Fruit fly (Drosophila melanogaster) whole organism, embryonic: ENCODE data around the gene CG32195.
A peak's percentile ranks its signal among the peaks of the same experiment; 100 is the strongest.

Experiments used
- CG10267 ChIP-seq: fragments of 200-800 bp; sonication (Bioruptor generic); optimal IDR thresholded peaks from 2 replicates; lab custom pipeline; 2018; ENCODE audit warnings: missing biosample characterization, mild to moderate bottlenecking, missing genetic modification characterization, moderate library complexity
- CG11695 ChIP-seq: fragments of 200-800 bp; sonication (Bioruptor generic); IDR thresholded peaks from 3 replicates; pipeline ENCODE4 v1.3.6; 2022; ENCODE audit warnings: missing biosample characterization, missing genetic modification characterization
- CG1233 ChIP-seq: fragments of 200-800 bp; sonication (Bioruptor generic); optimal IDR thresholded peaks from 4 replicates; lab custom pipeline; 2018; ENCODE audit warnings: missing biosample characterization, mild to moderate bottlenecking, missing genetic modification characterization
- CG15073 ChIP-seq: fragments of 200-800 bp; sonication (Bioruptor generic); optimal IDR thresholded peaks from 2 replicates; lab custom pipeline; 2016; ENCODE audit warnings: missing biosample characterization, missing genetic modification characterization
- CG15269 ChIP-seq: fragments of 200-800 bp; sonication (Bioruptor generic); optimal IDR thresholded peaks from 2 replicates; lab custom pipeline; 2018; ENCODE audit warnings: missing biosample characterization, mild to moderate bottlenecking, missing genetic modification characterization, moderate library complexity
- CG15601 ChIP-seq: fragments of 200-800 bp; sonication (Bioruptor generic); optimal IDR thresholded peaks from 3 replicates; lab custom pipeline; 2019; ENCODE audit warnings: missing biosample characterization, mild to moderate bottlenecking, missing genetic modification characterization, moderate library complexity
- CG17385 ChIP-seq: fragments of 200-800 bp; sonication (Bioruptor generic); optimal IDR thresholded peaks from 3 replicates; lab custom pipeline; 2018; ENCODE audit warnings: missing biosample characterization, mild to moderate bottlenecking, missing genetic modification characterization
- CG2712 ChIP-seq: fragments of 200-800 bp; optimal IDR thresholded peaks from 3 replicates; lab custom pipeline; 2019; ENCODE audit warnings: missing biosample characterization, mild to moderate bottlenecking, missing genetic modification characterization, moderate library complexity
- CG31441 ChIP-seq: fragments of 200-800 bp; sonication (Bioruptor generic); IDR thresholded peaks from 2 replicates; pipeline ENCODE4 v1.3.6; 2022; ENCODE audit warnings: missing biosample characterization, missing genetic modification characterization
- CG3281 ChIP-seq: fragments of 200-800 bp; sonication (Bioruptor generic); optimal IDR thresholded peaks from 3 replicates; lab custom pipeline; 2017; ENCODE audit warnings: missing biosample characterization, mild to moderate bottlenecking, missing genetic modification characterization
- CG4617 ChIP-seq: fragments of 200-800 bp; sonication (Bioruptor generic); optimal IDR thresholded peaks from 3 replicates; lab custom pipeline; 2016; ENCODE audit warnings: missing biosample characterization, missing genetic modification characterization, borderline replicate concordance
- CG7839 ChIP-seq: fragments of 200-800 bp; sonication (Bioruptor generic); optimal IDR thresholded peaks from 3 replicates; lab custom pipeline; 2018; ENCODE audit warnings: missing biosample characterization, mild to moderate bottlenecking, missing genetic modification characterization, moderate library complexity
- CG8388 ChIP-seq: fragments of 200-800 bp; sonication (Bioruptor generic); optimal IDR thresholded peaks from 2 replicates; lab custom pipeline; 2019; ENCODE audit warnings: missing biosample characterization, mild to moderate bottlenecking, missing genetic modification characterization, moderate library complexity
- CG8478 ChIP-seq: fragments of >200 bp; optimal IDR thresholded peaks from 2 replicates; lab custom pipeline; 2018
- CG8944 ChIP-seq: fragments of 200-800 bp; sonication (Bioruptor generic); optimal IDR thresholded peaks from 3 replicates; lab custom pipeline; 2016; ENCODE audit warnings: missing biosample characterization, missing genetic modification characterization
- CG9609 ChIP-seq: fragments of 200-800 bp; sonication (Bioruptor generic); optimal IDR thresholded peaks from 3 replicates; lab custom pipeline; 2016; ENCODE audit warnings: missing biosample characterization, missing genetic modification characterization
- CoRest ChIP-seq: fragments of 200-800 bp; sonication (Bioruptor generic); optimal IDR thresholded peaks from 3 replicates; lab custom pipeline; 2018; ENCODE audit warnings: missing biosample characterization, mild to moderate bottlenecking, missing genetic modification characterization, moderate library complexity
- D ChIP-seq, 2 experiments: fragments of 200-800 bp in 1 of 2; fragments of >200 bp in 1 of 2; sonication (Bioruptor generic) in 1 of 2; optimal IDR thresholded peaks; 2 replicates in 1 of 2; 3 replicates in 1 of 2; lab custom pipeline; 2017; ENCODE audit warnings: mild to moderate bottlenecking in 1 of 2, missing biosample characterization in 1 of 2, missing genetic modification characterization in 1 of 2, missing genetic modification reagents in 1 of 2
- D19B ChIP-seq: fragments of 200-800 bp; sonication (Bioruptor generic); optimal IDR thresholded peaks from 2 replicates; lab custom pipeline; 2017; ENCODE audit warnings: missing biosample characterization, mild to moderate bottlenecking, missing genetic modification characterization
- Eip74EF ChIP-seq, 2 experiments: fragments of 200-800 bp in 1 of 2; fragments of >200 bp in 1 of 2; sonication (Bioruptor generic) in 1 of 2; optimal IDR thresholded peaks; 2 replicates each; lab custom pipeline; 2017 to 2019; ENCODE audit warnings: missing biosample characterization in 2 of 2, missing genetic modification characterization in 2 of 2, mild to moderate bottlenecking in 1 of 2, moderate library complexity in 1 of 2
- Ets65A ChIP-seq: fragments of 200-800 bp; sonication (Bioruptor generic); peaks from one replicate; lab custom pipeline; 2016; ENCODE audit warnings: missing biosample characterization, missing genetic modification characterization
- Ets97D ChIP-seq: fragments of 200-800 bp; sonication (Bioruptor generic); optimal IDR thresholded peaks from 3 replicates; lab custom pipeline; 2016; ENCODE audit warnings: missing biosample characterization, missing genetic modification characterization
- Hr3 ChIP-seq: fragments of 200-800 bp; sonication (Bioruptor generic); optimal IDR thresholded peaks from 3 replicates; lab custom pipeline; 2016; ENCODE audit warnings: missing biosample characterization, missing genetic modification characterization
- Lhr ChIP-seq: fragments of 200-800 bp; sonication (Bioruptor generic); optimal IDR thresholded peaks from 3 replicates; lab custom pipeline; 2017; ENCODE audit warnings: mild to moderate bottlenecking, missing biosample characterization, missing genetic modification reagents, missing genetic modification characterization
- Mrtf ChIP-seq: fragments of 200-800 bp; sonication (Bioruptor generic); IDR thresholded peaks from 3 replicates; pipeline ENCODE4 v1.3.6; 2022; ENCODE audit warnings: missing biosample characterization, missing genetic modification characterization
- Optix ChIP-seq: fragments of 200-800 bp; sonication (Bioruptor generic); IDR thresholded peaks from 3 replicates; pipeline ENCODE4 v1.3.6; 2022; ENCODE audit warnings: missing biosample characterization, missing genetic modification characterization
- Rfx ChIP-seq: fragments of 200-800 bp; sonication (Bioruptor generic); IDR thresholded peaks from 2 replicates; pipeline ENCODE4 v1.3.6; 2022; ENCODE audit warnings: missing biosample characterization, missing genetic modification characterization
- Sox102F ChIP-seq: fragments of 200-800 bp; sonication (Bioruptor generic); optimal IDR thresholded peaks from 2 replicates; lab custom pipeline; 2018; ENCODE audit warnings: missing biosample characterization, mild to moderate bottlenecking, missing genetic modification characterization, moderate library complexity
- ac ChIP-seq: fragments of 200-800 bp; sonication (Bioruptor generic); optimal IDR thresholded peaks from 3 replicates; lab custom pipeline; 2017; ENCODE audit warnings: missing biosample characterization, mild to moderate bottlenecking, missing genetic modification characterization
- bsh ChIP-seq, 2 experiments: fragments of 200-800 bp; sonication (Bioruptor generic); optimal IDR thresholded peaks; 2 replicates each; lab custom pipeline; 2017 to 2018; ENCODE audit warnings: mild to moderate bottlenecking in 2 of 2, missing biosample characterization in 2 of 2, missing genetic modification characterization in 2 of 2, moderate library complexity in 1 of 2
- cwo ChIP-seq: fragments of 200-800 bp; sonication (Bioruptor generic); optimal IDR thresholded peaks from 3 replicates; lab custom pipeline; 2017; ENCODE audit warnings: missing biosample characterization, missing genetic modification characterization, mild to moderate bottlenecking, moderate library complexity, missing genetic modification reagents
- danr ChIP-seq: fragments of 200-800 bp; sonication (Bioruptor generic); IDR thresholded peaks from 2 replicates; pipeline ENCODE4 v1.3.6; 2022; ENCODE audit warnings: missing biosample characterization, missing genetic modification characterization
- dati ChIP-seq: fragments of 200-800 bp; sonication (Bioruptor generic); IDR thresholded peaks from 2 replicates; pipeline ENCODE4 v1.3.6; 2022; ENCODE audit warnings: missing biosample characterization, missing genetic modification characterization
- disco-r ChIP-seq: fragments of 200-800 bp; sonication (Bioruptor generic); optimal IDR thresholded peaks from 2 replicates; lab custom pipeline; 2016; ENCODE audit warnings: missing biosample characterization, missing genetic modification characterization
- emc ChIP-seq: fragments of 200-800 bp; sonication (Bioruptor generic); optimal IDR thresholded peaks from 2 replicates; lab custom pipeline; 2016; ENCODE audit warnings: missing biosample characterization, missing genetic modification characterization
- en ChIP-seq: fragments of 200-800 bp; sonication (Bioruptor generic); optimal IDR thresholded peaks from 2 replicates; lab custom pipeline; 2016; ENCODE audit warnings: missing biosample characterization, missing genetic modification characterization
- fd102C ChIP-seq: fragments of 200-800 bp; sonication (Bioruptor generic); optimal IDR thresholded peaks from 2 replicates; lab custom pipeline; 2018; ENCODE audit warnings: missing biosample characterization, mild to moderate bottlenecking, missing genetic modification characterization, moderate library complexity
- fd3F ChIP-seq: fragments of 200-800 bp; sonication (Bioruptor generic); optimal IDR thresholded peaks from 2 replicates; lab custom pipeline; 2018; ENCODE audit warnings: missing biosample characterization, mild to moderate bottlenecking, missing genetic modification characterization, moderate library complexity
- gcm2 ChIP-seq: fragments of 200-800 bp; sonication (Bioruptor generic); optimal IDR thresholded peaks from 2 replicates; lab custom pipeline; 2016; ENCODE audit warnings: missing biosample characterization, missing genetic modification characterization
- grau ChIP-seq: fragments of 200-800 bp; optimal IDR thresholded peaks from 3 replicates; lab custom pipeline; 2019; ENCODE audit warnings: missing biosample characterization, mild to moderate bottlenecking, missing genetic modification characterization, moderate library complexity
- lov ChIP-seq, 2 experiments: fragments of 200-800 bp in 1 of 2; fragments of >200 bp in 1 of 2; sonication (Bioruptor generic) in 1 of 2; IDR thresholded peaks in 1 of 2; optimal IDR thresholded peaks in 1 of 2; 2 replicates in 1 of 2; 3 replicates in 1 of 2; pipeline versions ENCODE4 v1.3.6 to Lab custom; 2017 to 2022; ENCODE audit warnings: missing biosample characterization in 1 of 2, missing genetic modification characterization in 1 of 2
- maf-S ChIP-seq: fragments of 200-800 bp; sonication (Bioruptor generic); optimal IDR thresholded peaks from 2 replicates; lab custom pipeline; 2016; ENCODE audit warnings: missing biosample characterization, missing genetic modification characterization
- nau ChIP-seq: fragments of 200-800 bp; sonication (Bioruptor generic); optimal IDR thresholded peaks from 3 replicates; lab custom pipeline; 2017; ENCODE audit warnings: missing biosample characterization, mild to moderate bottlenecking, missing genetic modification characterization, missing genetic modification reagents
- nmo ChIP-seq: fragments of 200-800 bp; sonication (Bioruptor generic); optimal IDR thresholded peaks from 2 replicates; lab custom pipeline; 2018; ENCODE audit warnings: missing biosample characterization, mild to moderate bottlenecking, missing genetic modification characterization, moderate library complexity
- phol ChIP-seq: fragments of 200-800 bp; sonication (Bioruptor generic); optimal IDR thresholded peaks from 3 replicates; lab custom pipeline; 2018; ENCODE audit warnings: missing biosample characterization, mild to moderate bottlenecking, missing genetic modification characterization, moderate library complexity
- sqz ChIP-seq: fragments of 200-800 bp; sonication (Bioruptor generic); optimal IDR thresholded peaks from 3 replicates; lab custom pipeline; 2018; ENCODE audit warnings: missing biosample characterization, mild to moderate bottlenecking, missing genetic modification characterization
- stc ChIP-seq: fragments of 200-800 bp; sonication (Bioruptor generic); IDR thresholded peaks from 2 replicates; pipeline ENCODE4 v1.3.6; 2022; ENCODE audit warnings: missing biosample characterization, missing genetic modification characterization
- tin ChIP-seq: fragments of 200-800 bp; sonication (Bioruptor generic); optimal IDR thresholded peaks from 3 replicates; lab custom pipeline; 2016; ENCODE audit warnings: missing biosample characterization, missing genetic modification characterization
- tll ChIP-seq, 2 experiments: fragments of 200-800 bp in 1 of 2; fragments of >200 bp in 1 of 2; sonication (Bioruptor generic) in 1 of 2; optimal IDR thresholded peaks; 2 replicates each; lab custom pipeline; 2017 to 2019; ENCODE audit warnings: missing biosample characterization in 2 of 2, missing genetic modification characterization in 2 of 2, mild to moderate bottlenecking in 1 of 2, moderate library complexity in 1 of 2
- trem ChIP-seq: fragments of 200-800 bp; optimal IDR thresholded peaks from 3 replicates; lab custom pipeline; 2019; ENCODE audit warnings: missing biosample characterization, mild to moderate bottlenecking, missing genetic modification characterization, moderate library complexity

CG32195 gene

DNA sequence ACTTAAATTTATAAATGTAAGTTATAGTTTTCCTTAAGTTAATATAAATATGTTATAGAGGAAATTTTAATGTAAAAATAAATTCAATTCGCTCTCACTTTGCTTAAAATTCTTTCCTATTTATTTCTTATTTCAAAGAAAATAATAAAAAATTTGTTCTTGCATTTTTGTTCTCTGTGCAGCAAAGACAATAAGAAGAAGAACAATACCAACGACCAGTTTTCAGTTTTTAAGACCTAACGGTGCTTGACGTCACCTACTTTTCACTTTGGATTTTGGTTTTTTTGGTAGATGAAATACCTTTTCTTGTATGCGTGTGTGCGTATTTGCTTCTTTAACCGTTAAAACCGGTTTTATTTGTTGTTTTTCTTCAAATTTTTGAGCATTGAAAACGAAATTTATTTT is 10.6 kb upstream of the CG32195 start (continued):
- TF ChIP-seq ac (GFP tag; lab: Kevin White, UChicago) (no peak), Lhr (GFP tag; lab: Kevin White, UChicago) (no peak), fd3F (GFP tag; lab: Kevin White, UChicago) (no peak), Ets65A (GFP tag; lab: Kevin White, UChicago) (no peak), emc (GFP tag; lab: Kevin White, UChicago) (no peak), CG1233 (peak; percentile 9), CG31441 (GFP tag; lab: Robert Waterston, UW) (peak; percentile 59), phol (tag; lab: Kevin White, UChicago) (peak; percentile 65), en (GFP tag; lab: Kevin White, UChicago) (no peak), danr (GFP tag; lab: Robert Waterston, UW) (no peak), D19B (GFP tag; lab: Kevin White, UChicago) (no peak), D (optimal IDR thresholded peaks at IDR 0.05; lab: Kevin White, UChicago) (no peak), D (GFP tag; optimal IDR thresholded peaks at IDR 0.05; lab: Kevin White, UChicago) (peak; percentile 39), Mrtf (no peak), CG15269 (tag; lab: Kevin White, UChicago) (peak; percentile 5), CG11695 (GFP tag; lab: Robert Waterston, UW) (no peak), trem (peak; percentile 45), CG3281 (GFP tag; lab: Kevin White, UChicago) (no peak), CoRest (tag; lab: Kevin White, UChicago) (peak; percentile 59), Eip74EF (GFP tag; optimal IDR thresholded peaks at IDR 0.05; lab: Kevin White, UChicago) (peak in 1 of 2 experiments; percentile 9), tll (GFP tag; optimal IDR thresholded peaks at IDR 0.05; lab: Kevin White, UChicago) (no peak), bsh (GFP tag; optimal IDR thresholded peaks at IDR 0.05; lab: Kevin White, UChicago) (peak in 1 of 2 experiments; percentile 77), CG7839 (tag; lab: Kevin White, UChicago) (peak; percentile 61), Optix (GFP tag; lab: Robert Waterston, UW) (no peak), CG9609 (GFP tag; lab: Kevin White, UChicago) (no peak), gcm2 (GFP tag; lab: Kevin White, UChicago) (no peak), CG4617 (GFP tag; lab: Kevin White, UChicago) (no peak), stc (GFP tag; lab: Robert Waterston, UW) (0 out of 2 replicates have a peak, but pooled peaks have one; percentile 32), CG15601 (tag; lab: Kevin White, UChicago) (peak; percentile 73), tin (GFP tag; lab: Kevin White, UChicago) (no peak), nau (no peak), CG8388 (GFP tag; lab: Kevin White, UChicago) (peak; percentile 72), CG15073 (GFP tag; lab: Kevin White, UChicago) (no peak), Ets97D (GFP tag; lab: Kevin White, UChicago) (no peak), fd102C (GFP tag; lab: Kevin White, UChicago) (no peak), CG8944 (GFP tag; lab: Kevin White, UChicago) (no peak), Sox102F (GFP tag; lab: Kevin White, UChicago) (peak; percentile 63), disco-r (GFP tag; lab: Kevin White, UChicago) (no peak), Hr3 (GFP tag; lab: Kevin White, UChicago) (no peak), CG17385 (GFP tag; lab: Kevin White, UChicago) (peak; percentile 77), nmo (peak; percentile 66), maf-S (GFP tag; lab: Kevin White, UChicago) (no peak), lov (optimal IDR thresholded peaks at IDR 0.05; lab: Kevin White, UChicago) (no peak), lov (GFP tag; IDR thresholded peaks at IDR 0.05; lab: Robert Waterston, UW) (no peak), cwo (no peak), dati (GFP tag; lab: Robert Waterston, UW) (no peak), grau (tag; lab: Kevin White, UChicago) (peak; percentile 49), CG10267 (tag; lab: Kevin White, UChicago) (peak; percentile 49), Rfx (GFP tag; lab: Robert Waterston, UW) (no peak), CG2712 (tag; lab: Kevin White, UChicago) (peak; percentile 81), sqz (peak; percentile 88), CG8478 (lab: Kevin White, UChicago) (no peak)
